Worm (Caenorhabditis elegans): Measurements from ENCODE around the gene lyst-1.

Gene lyst-1

ce11 chrX:12141051-12141450, at the start of gene lyst-1:
Gene lyst-1, minus strand, starts transcription at chrX:12141151.
- TF ChIP-seq nhr-71 (tag; optimal IDR thresholded peaks at IDR 0.05) (no peak), snpc-4 (tag; optimal IDR thresholded peaks at IDR 0.05) (no peak), lsy-2 (tag; optimal IDR thresholded peaks at IDR 0.05) (no peak)

DNA sequence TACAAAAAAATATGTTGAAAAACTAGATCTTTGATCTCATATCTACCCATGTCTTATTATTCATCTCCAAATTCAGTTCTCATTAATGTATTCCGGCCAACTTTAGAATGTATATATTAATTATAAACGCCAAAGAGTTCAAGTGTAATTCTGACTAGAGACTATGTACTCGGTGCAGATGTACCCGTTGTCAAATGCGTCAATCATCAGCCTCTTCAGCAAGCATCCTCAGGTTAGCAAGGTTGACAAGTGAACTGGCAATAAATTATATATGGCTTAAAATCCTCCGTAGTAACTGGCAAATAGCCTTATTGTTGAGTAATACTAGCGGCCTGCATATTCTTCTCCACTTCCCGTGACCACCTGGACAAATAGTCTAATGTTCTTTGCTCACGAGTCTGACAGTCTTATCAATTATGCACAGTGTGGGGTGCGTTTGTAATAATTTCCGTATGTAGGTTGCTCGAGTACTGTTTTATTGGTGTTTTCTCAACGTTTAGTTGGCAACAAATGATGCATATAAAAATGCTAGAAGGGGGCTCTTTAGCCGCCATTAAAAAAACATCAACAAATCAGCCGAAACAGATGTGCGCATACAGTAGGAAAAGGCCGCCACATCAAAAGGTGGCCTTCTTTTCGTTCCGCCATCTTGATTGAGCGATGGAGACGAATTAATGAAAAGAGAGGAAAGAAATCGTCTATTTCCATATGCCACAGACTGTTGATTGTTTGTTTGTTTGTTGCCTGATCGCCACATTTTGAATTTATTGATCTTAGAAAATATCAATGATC, 47.5 kb upstream of the lyst-1 start:
- TF ChIP-seq blmp-1 (tag; optimal IDR thresholded peaks at IDR 0.05) (peak; percentile 16), nhr-20 (tag; optimal IDR thresholded peaks at IDR 0.05) (peak; percentile 73), sox-4 (tag; optimal IDR thresholded peaks at IDR 0.05) (peak; percentile 28), egl-13 (tag; optimal IDR thresholded peaks at IDR 0.05) (peak; percentile 60), fkh-8 (tag; optimal IDR thresholded peaks at IDR 0.05) (no peak), mep-1 (tag; optimal IDR thresholded peaks at IDR 0.05) (peak; percentile 14), lin-13 (GFP tag; optimal IDR thresholded peaks at IDR 0.05) (no peak), dsc-1 (tag; optimal IDR thresholded peaks at IDR 0.05) (peak; percentile 95), ceh-90 (tag; optimal IDR thresholded peaks at IDR 0.05) (no peak), fkh-4 (tag; optimal IDR thresholded peaks at IDR 0.05; ENCODE audit: borderline replicate concordance) (peak; percentile 48), lin-35 (GFP tag; optimal IDR thresholded peaks at IDR 0.05) (peak in 1 of 2 experiments; percentile 2), dpl-1 (GFP tag; optimal IDR thresholded peaks at IDR 0.05) (no peak), nhr-85 (tag) (peak; percentile 87), lin-14 (GFP tag; optimal IDR thresholded peaks at IDR 0.05) (peak; percentile 47), elt-2 (tag; optimal IDR thresholded peaks at IDR 0.05) (peak; percentile 43)

ce11 chrX:12186592-12186991, 45.6 kb upstream of the lyst-1 start:
- TF ChIP-seq fkh-8 (tag; optimal IDR thresholded peaks at IDR 0.05): no peak
- no peak for TF ChIP-seq rnt-1 (tag; optimal IDR thresholded peaks at IDR 0.05)
- no peak for TF ChIP-seq efl-3 (GFP tag; optimal IDR thresholded peaks at IDR 0.05)
- TF ChIP-seq hlh-17 (GFP tag; optimal IDR thresholded peaks at IDR 0.05; ENCODE audit: borderline replicate concordance): no peak
- no peak for TF ChIP-seq tlp-1 (tag; optimal IDR thresholded peaks at IDR 0.05)
- TF ChIP-seq ceh-82 (tag; optimal IDR thresholded peaks at IDR 0.05): no peak

DNA sequence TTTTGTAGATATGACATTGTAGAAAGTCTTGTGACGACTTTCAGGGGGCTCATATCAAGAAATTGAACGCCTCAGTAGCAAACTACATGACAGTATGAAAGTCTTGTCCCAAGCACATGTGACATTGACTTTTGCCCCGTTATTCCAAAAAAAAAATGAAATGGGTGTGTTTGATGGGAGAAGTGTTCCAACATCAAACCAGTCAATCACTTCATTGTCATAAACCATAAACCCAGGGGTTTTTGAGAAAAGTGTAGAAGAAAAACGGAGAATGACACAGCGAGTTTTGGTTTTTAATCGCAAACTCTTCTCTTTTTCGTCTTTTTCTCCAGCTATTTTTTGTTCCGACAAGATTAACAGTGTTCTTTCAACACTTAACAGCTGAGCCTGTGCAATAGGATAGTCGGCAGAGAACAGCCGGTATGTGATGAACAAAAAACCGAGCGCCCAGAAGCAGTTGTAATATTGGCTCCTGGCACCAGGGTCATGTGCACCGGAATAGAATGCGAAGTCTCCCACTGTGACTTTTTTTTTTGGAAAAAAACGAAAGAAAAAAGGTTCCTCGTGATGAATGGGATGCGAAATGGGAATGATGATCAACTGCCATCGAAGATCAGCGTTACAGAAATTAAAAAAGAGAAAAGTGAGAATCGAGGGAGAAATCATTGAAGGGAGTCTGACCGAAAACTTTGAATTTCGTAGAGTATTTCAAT, 45.1 kb upstream of the lyst-1 start:
- no peak for TF ChIP-seq nhr-84 (tag; optimal IDR thresholded peaks at IDR 0.05)
- TF ChIP-seq lir-3 (tag; optimal IDR thresholded peaks at IDR 0.05; ENCODE audit: poor library complexity): no peak
- no peak for TF ChIP-seq C16A3.4 (tag; optimal IDR thresholded peaks at IDR 0.05)
- TF ChIP-seq nhr-20 (tag; optimal IDR thresholded peaks at IDR 0.05): peak; percentile 8
- TF ChIP-seq blmp-1 (tag; optimal IDR thresholded peaks at IDR 0.05): peak; percentile 28
- TF ChIP-seq lin-14 (GFP tag; optimal IDR thresholded peaks at IDR 0.05): peak; percentile 15
- no peak for TF ChIP-seq isw-1 (GFP tag; IDR thresholded peaks at IDR 0.05)
- TF ChIP-seq nhr-11 (tag; optimal IDR thresholded peaks at IDR 0.05): no peak
- no peak for TF ChIP-seq efl-1 (optimal IDR thresholded peaks at IDR 0.05)
- peak in 1 of 2 experiments; percentile 91 for TF ChIP-seq efl-1 (GFP tag; optimal IDR thresholded peaks at IDR 0.05 in 1 of 2)
- TF ChIP-seq nhr-90 (tag; optimal IDR thresholded peaks at IDR 0.05; ENCODE audit: poor library complexity): no peak
- no peak for TF ChIP-seq nhr-12 (tag; optimal IDR thresholded peaks at IDR 0.05)
- peak; percentile 12 for TF ChIP-seq mep-1 (tag; optimal IDR thresholded peaks at IDR 0.05)

DNA sequence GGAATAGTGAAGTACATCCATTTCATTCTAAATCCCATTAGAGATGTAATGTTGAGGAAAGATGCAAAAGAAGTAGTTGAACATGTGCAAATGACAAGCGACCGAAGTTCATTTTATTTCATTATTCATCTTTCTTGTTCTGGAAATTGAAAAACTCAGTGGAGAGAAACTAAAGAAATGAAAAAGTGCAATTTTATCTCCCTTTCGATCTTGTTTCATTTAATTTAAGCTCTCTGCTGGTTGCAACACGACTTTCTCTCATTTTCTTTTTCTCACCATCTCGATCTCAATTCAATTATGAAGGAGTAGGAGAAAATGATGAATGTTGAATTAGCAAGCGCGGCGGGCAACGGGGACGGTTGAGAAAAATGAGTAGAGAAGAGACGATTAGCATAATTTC, 43.4 kb upstream of the lyst-1 start:
- TF ChIP-seq mep-1 (tag; optimal IDR thresholded peaks at IDR 0.05) (peak; percentile 45), nhr-47 (tag; optimal IDR thresholded peaks at IDR 0.05) (peak; percentile 2), nhr-71 (tag; optimal IDR thresholded peaks at IDR 0.05) (peak; percentile 23), nhr-11 (tag; optimal IDR thresholded peaks at IDR 0.05) (no peak), efl-1 (optimal IDR thresholded peaks at IDR 0.05) (no peak), efl-1 (GFP tag; optimal IDR thresholded peaks at IDR 0.05 in 1 of 2) (no peak), dpl-1 (GFP tag; optimal IDR thresholded peaks at IDR 0.05) (no peak), swsn-7 (tag; optimal IDR thresholded peaks at IDR 0.05) (peak; percentile 23), unc-130 (tag; optimal IDR thresholded peaks at IDR 0.05) (no peak), lir-3 (tag; optimal IDR thresholded peaks at IDR 0.05; ENCODE audit: poor library complexity) (peak; percentile 3), blmp-1 (tag; optimal IDR thresholded peaks at IDR 0.05) (peak; percentile 70), tbx-2 (tag; optimal IDR thresholded peaks at IDR 0.05) (peak; percentile 28), C16A3.4 (tag; optimal IDR thresholded peaks at IDR 0.05) (no peak), dsc-1 (tag; optimal IDR thresholded peaks at IDR 0.05) (peak; percentile 1), skn-1 (tag; optimal IDR thresholded peaks at IDR 0.05) (no peak), lin-14 (GFP tag; optimal IDR thresholded peaks at IDR 0.05) (peak; percentile 74), ces-1 (GFP tag; optimal IDR thresholded peaks at IDR 0.05) (peak; percentile 7), irx-1 (tag; optimal IDR thresholded peaks at IDR 0.05) (no peak), lsy-2 (tag; optimal IDR thresholded peaks at IDR 0.05) (peak in 1 of 2 experiments; percentile 33), sox-4 (tag; optimal IDR thresholded peaks at IDR 0.05) (no peak), isw-1 (GFP tag; IDR thresholded peaks at IDR 0.05) (no peak), ceh-63 (GFP tag; optimal IDR thresholded peaks at IDR 0.05) (no peak)
